Worm (Caenorhabditis elegans) whole organism, L4 larva: ENCODE measurements around the gene F48B9.3.

Experiments
- D1046.2 ChIP-seq: fragments of 200-800 bp; sonication (Bioruptor generic); IDR thresholded peaks from 2 replicates; pipeline ENCODE4 v1.3.6; 2022; ENCODE audit warnings: missing genetic modification characterization, missing compliant biosample characterization
- ceh-82 ChIP-seq: sonication (generic microtip); optimal IDR thresholded peaks from 2 replicates; lab custom pipeline; 2017; ENCODE audit warnings: missing biosample characterization, missing genetic modification characterization
- fkh-10 ChIP-seq: fragments of 150-350 bp; optimal IDR thresholded peaks from 2 replicates; lab custom pipeline; 2014; ENCODE audit warnings: missing biosample characterization, missing genetic modification reagents, missing genetic modification characterization
- gei-8 ChIP-seq: fragments of 200-800 bp; sonication (Bioruptor generic); optimal IDR thresholded peaks from 2 replicates; lab custom pipeline; 2018; ENCODE audit warnings: mild to moderate bottlenecking, missing genetic modification characterization, missing compliant biosample characterization
- skn-1 ChIP-seq: fragments of 150-350 bp; optimal IDR thresholded peaks from 2 replicates; lab custom pipeline; 2014; ENCODE audit warnings: missing biosample characterization, missing genetic modification characterization
- unc-130 ChIP-seq: sonication (generic microtip); optimal IDR thresholded peaks from 2 replicates; lab custom pipeline; 2016; ENCODE audit warnings: missing genetic modification reagents, missing genetic modification characterization, missing compliant biosample characterization
- unc-62 ChIP-seq, 3 experiments: fragments of 150-350 bp in 1 of 3; sonication (generic microtip); optimal IDR thresholded peaks in 2 of 3; peaks in 1 of 3; 1 replicate in 1 of 3; 2 replicates in 2 of 3; lab custom pipeline; 2014 to 2017; ENCODE audit warnings: missing biosample characterization in 3 of 3, missing genetic modification characterization in 3 of 3, missing genetic modification reagents in 3 of 3, missing genotype in 1 of 3
- ztf-11 ChIP-seq: fragments of 150-350 bp; optimal IDR thresholded peaks from 2 replicates; lab custom pipeline; 2014; ENCODE audit warnings: missing biosample characterization, missing genetic modification characterization

ce11 chrX:2130141-2130540 is 34.7 kb upstream of the F48B9.3 start, which contains the start of gene F53B1.8:
- TF ChIP-seq ztf-11 (tag; lab: Kevin White, UChicago): no peak
- no peak for TF ChIP-seq gei-8 (GFP tag; lab: Kevin White, UChicago)
- TF ChIP-seq fkh-10 (GFP tag; lab: Kevin White, UChicago): no peak
- TF ChIP-seq ceh-82: no peak
- TF ChIP-seq D1046.2 (GFP tag; lab: Robert Waterston, UW): no peak
- no peak for TF ChIP-seq skn-1 (tag; lab: Kevin White, UChicago)
- no peak for TF ChIP-seq unc-62 (GFP tag; optimal IDR thresholded peaks at IDR 0.05 in 1 of 2; lab: Kevin White, UChicago)
- no peak for TF ChIP-seq unc-62 (tag; optimal IDR thresholded peaks at IDR 0.05; lab: Kevin White, UChicago)
- no peak for TF ChIP-seq unc-130 (GFP tag; lab: Kevin White, UChicago)
